Fruit fly (Drosophila melanogaster) whole organism, embryonic: ENCODE measurements around the gene Txl.

Source experiments
- Asciz ChIP-seq: fragments of 200-800 bp; sonication (Bioruptor generic); optimal IDR thresholded peaks from 2 replicates; lab custom pipeline; 2017; ENCODE audit warnings: missing biosample characterization, mild to moderate bottlenecking, missing genetic modification characterization, missing genetic modification reagents
- B-H1 ChIP-seq: fragments of 200-800 bp; sonication (Bioruptor generic); IDR thresholded peaks from 3 replicates; pipeline ENCODE4 v1.3.6; 2022; ENCODE audit warnings: missing biosample characterization, missing genetic modification characterization
- B-H2 ChIP-seq: fragments of 200-800 bp; sonication (Bioruptor generic); optimal IDR thresholded peaks from 2 replicates; lab custom pipeline; 2018; ENCODE audit warnings: missing biosample characterization, mild to moderate bottlenecking, missing genetic modification characterization
- BEAF-32 ChIP-seq: fragments of 200-800 bp; sonication (Bioruptor generic); optimal IDR thresholded peaks from 3 replicates; lab custom pipeline; 2017; ENCODE audit warnings: missing biosample characterization, missing genetic modification characterization, mild to moderate bottlenecking, moderate library complexity, missing genetic modification reagents
- CG10209 ChIP-seq: fragments of 200-800 bp; sonication (Bioruptor generic); optimal IDR thresholded peaks from 3 replicates; lab custom pipeline; 2017; ENCODE audit warnings: missing biosample characterization, mild to moderate bottlenecking, missing genetic modification characterization, missing genetic modification reagents
- CG10979 ChIP-seq: fragments of 200-800 bp; sonication (Bioruptor generic); optimal IDR thresholded peaks from 2 replicates; lab custom pipeline; 2018; ENCODE audit warnings: missing biosample characterization, mild to moderate bottlenecking, missing genetic modification characterization, moderate library complexity
- CG12659 ChIP-seq: fragments of 200-800 bp; sonication (Bioruptor generic); optimal IDR thresholded peaks from 3 replicates; lab custom pipeline; 2017; ENCODE audit warnings: mild to moderate bottlenecking, missing biosample characterization, missing genetic modification reagents, missing genetic modification characterization
- CG13296 ChIP-seq: fragments of 200-800 bp; sonication (Bioruptor generic); optimal IDR thresholded peaks from 3 replicates; lab custom pipeline; 2018; ENCODE audit warnings: missing biosample characterization, mild to moderate bottlenecking, missing genetic modification characterization
- CG15514 ChIP-seq: fragments of 200-800 bp; sonication (Bioruptor generic); optimal IDR thresholded peaks from 3 replicates; lab custom pipeline; 2017; ENCODE audit warnings: missing biosample characterization, missing genetic modification characterization, mild to moderate bottlenecking, moderate library complexity, missing genetic modification reagents
- CG18011 ChIP-seq: fragments of 200-800 bp; sonication (Bioruptor generic); optimal IDR thresholded peaks from 2 replicates; lab custom pipeline; 2017; ENCODE audit warnings: missing biosample characterization, missing genetic modification characterization, mild to moderate bottlenecking, moderate library complexity, missing genotype
- CG2889 ChIP-seq: fragments of 200-800 bp; sonication (Bioruptor generic); IDR thresholded peaks from 3 replicates; pipeline ENCODE4 v1.3.6; 2022; ENCODE audit warnings: missing biosample characterization, missing genetic modification characterization
- CG30403 ChIP-seq: fragments of 200-800 bp; sonication (Bioruptor generic); optimal IDR thresholded peaks from 3 replicates; lab custom pipeline; 2016; ENCODE audit warnings: missing biosample characterization, missing genetic modification characterization
- CG32767 ChIP-seq: fragments of 200-800 bp; sonication (Bioruptor generic); IDR thresholded peaks from 2 replicates; pipeline ENCODE4 v1.3.6; 2022; ENCODE audit warnings: missing biosample characterization, missing genetic modification characterization
- CG33557 ChIP-seq: fragments of 200-800 bp; sonication (Bioruptor generic); optimal IDR thresholded peaks from 2 replicates; lab custom pipeline; 2019; ENCODE audit warnings: missing biosample characterization, mild to moderate bottlenecking, missing genetic modification characterization, moderate library complexity
- CG4282 ChIP-seq: fragments of 200-800 bp; sonication (Bioruptor generic); optimal IDR thresholded peaks from 2 replicates; lab custom pipeline; 2016; ENCODE audit warnings: missing biosample characterization, missing genetic modification characterization
- CG4730 ChIP-seq: fragments of 200-800 bp; sonication (Bioruptor generic); IDR thresholded peaks from 2 replicates; pipeline ENCODE4 v1.3.6; 2022; ENCODE audit warnings: missing biosample characterization, missing genetic modification characterization
- CG6854 ChIP-seq: fragments of 200-800 bp; sonication (Bioruptor generic); optimal IDR thresholded peaks from 3 replicates; lab custom pipeline; 2017; ENCODE audit warnings: missing biosample characterization, mild to moderate bottlenecking, missing genetic modification characterization
- CG7372 ChIP-seq: fragments of 200-800 bp; sonication (Bioruptor generic); IDR thresholded peaks from 2 replicates; pipeline ENCODE4 v1.3.6; 2022; ENCODE audit warnings: missing biosample characterization, missing genetic modification characterization
- CG7987 ChIP-seq: fragments of 200-800 bp; sonication (Bioruptor generic); optimal IDR thresholded peaks from 2 replicates; lab custom pipeline; 2018; ENCODE audit warnings: missing biosample characterization, mild to moderate bottlenecking, missing genetic modification characterization, moderate library complexity
- CG9437 ChIP-seq: fragments of 200-800 bp; sonication (Bioruptor generic); optimal IDR thresholded peaks from 2 replicates; lab custom pipeline; 2018; ENCODE audit warnings: missing biosample characterization, mild to moderate bottlenecking, missing genetic modification characterization
- CG9817 ChIP-seq: fragments of 200-800 bp; sonication (Bioruptor generic); optimal IDR thresholded peaks from 2 replicates; lab custom pipeline; 2018; ENCODE audit warnings: missing biosample characterization, mild to moderate bottlenecking, missing genetic modification characterization, moderate library complexity
- Doc3 ChIP-seq: fragments of 200-800 bp; sonication (Bioruptor generic); IDR thresholded peaks from 3 replicates; pipeline ENCODE4 v1.3.6; 2022; ENCODE audit warnings: missing biosample characterization, missing genetic modification characterization; ENCODE audit not compliant: partially characterized antibody
- Drgx ChIP-seq: fragments of 200-800 bp; sonication (Bioruptor generic); IDR thresholded peaks from 2 replicates; pipeline ENCODE4 v1.3.6; 2022; ENCODE audit warnings: missing biosample characterization, missing genetic modification characterization
- Fer1 ChIP-seq: fragments of 200-800 bp; sonication (Bioruptor generic); optimal IDR thresholded peaks from 2 replicates; lab custom pipeline; 2017; ENCODE audit warnings: missing biosample characterization, mild to moderate bottlenecking, missing genetic modification characterization
- Fer2 ChIP-seq: fragments of 200-800 bp; sonication (Bioruptor generic); optimal IDR thresholded peaks from 2 replicates; lab custom pipeline; 2018; ENCODE audit warnings: missing biosample characterization, mild to moderate bottlenecking, missing genetic modification characterization, moderate library complexity
- Hand ChIP-seq: fragments of 200-800 bp; sonication (Bioruptor generic); optimal IDR thresholded peaks from 2 replicates; lab custom pipeline; 2017; ENCODE audit warnings: mild to moderate bottlenecking, missing biosample characterization, missing genetic modification reagents, missing genetic modification characterization
- HmgD ChIP-seq: fragments of 200-800 bp; sonication (Bioruptor generic); optimal IDR thresholded peaks from 3 replicates; lab custom pipeline; 2016; ENCODE audit warnings: missing biosample characterization, missing genetic modification characterization
- Hmr ChIP-seq: fragments of 200-800 bp; sonication (Bioruptor generic); optimal IDR thresholded peaks from 3 replicates; lab custom pipeline; 2017; ENCODE audit warnings: mild to moderate bottlenecking, missing biosample characterization, missing genetic modification reagents, missing genetic modification characterization
- Hmx ChIP-seq: fragments of 200-800 bp; sonication (Bioruptor generic); optimal IDR thresholded peaks from 2 replicates; lab custom pipeline; 2016; ENCODE audit warnings: missing biosample characterization, missing genetic modification characterization
- Hsf ChIP-seq: fragments of 200-800 bp; sonication (Bioruptor generic); optimal IDR thresholded peaks from 3 replicates; lab custom pipeline; 2016; ENCODE audit warnings: missing biosample characterization, missing genetic modification characterization
- Opbp ChIP-seq: fragments of 200-800 bp; sonication (Bioruptor generic); IDR thresholded peaks from 3 replicates; pipeline ENCODE4 v1.3.6; 2022; ENCODE audit warnings: missing biosample characterization, missing genetic modification characterization; ENCODE audit not compliant: partially characterized antibody
- Taf1 ChIP-seq: fragments of 200-800 bp; sonication (Bioruptor generic); IDR thresholded peaks from 2 replicates; pipeline ENCODE4 v1.3.6; 2022; ENCODE audit warnings: missing biosample characterization, missing genetic modification characterization
- YL-1 ChIP-seq: fragments of 200-800 bp; sonication (Bioruptor generic); optimal IDR thresholded peaks from 3 replicates; lab custom pipeline; 2017; ENCODE audit warnings: missing biosample characterization, mild to moderate bottlenecking, missing genetic modification characterization
- al ChIP-seq: fragments of 200-800 bp; sonication (Bioruptor generic); IDR thresholded peaks from 2 replicates; pipeline ENCODE4 v1.3.6; 2022; ENCODE audit warnings: missing biosample characterization, missing genetic modification characterization
- bab2 ChIP-seq: fragments of 200-800 bp; sonication (Bioruptor generic); optimal IDR thresholded peaks from 2 replicates; lab custom pipeline; 2016; ENCODE audit warnings: missing biosample characterization, missing genetic modification characterization
- dan ChIP-seq: fragments of 200-800 bp; sonication (Bioruptor generic); IDR thresholded peaks from 2 replicates; pipeline ENCODE4 v1.3.6; 2022; ENCODE audit warnings: missing biosample characterization, missing genetic modification characterization
- danr ChIP-seq: fragments of 200-800 bp; sonication (Bioruptor generic); IDR thresholded peaks from 2 replicates; pipeline ENCODE4 v1.3.6; 2022; ENCODE audit warnings: missing biosample characterization, missing genetic modification characterization
- disco-r ChIP-seq: fragments of 200-800 bp; sonication (Bioruptor generic); optimal IDR thresholded peaks from 2 replicates; lab custom pipeline; 2016; ENCODE audit warnings: missing biosample characterization, missing genetic modification characterization
- dysf ChIP-seq: fragments of 200-800 bp; sonication (Bioruptor generic); IDR thresholded peaks from 3 replicates; pipeline ENCODE4 v1.3.6; 2022; ENCODE audit warnings: missing biosample characterization, missing genetic modification characterization
- fu2 ChIP-seq: fragments of 200-800 bp; sonication (Bioruptor generic); optimal IDR thresholded peaks from 2 replicates; lab custom pipeline; 2016; ENCODE audit warnings: missing biosample characterization, missing genetic modification characterization
- gce ChIP-seq: fragments of 200-800 bp; sonication (Bioruptor generic); IDR thresholded peaks from 3 replicates; pipeline ENCODE4 v1.3.6; 2022; ENCODE audit warnings: missing biosample characterization, missing genetic modification characterization
- gcm2 ChIP-seq: fragments of 200-800 bp; sonication (Bioruptor generic); optimal IDR thresholded peaks from 2 replicates; lab custom pipeline; 2016; ENCODE audit warnings: missing biosample characterization, missing genetic modification characterization
- grn ChIP-seq: fragments of 200-800 bp; sonication (Bioruptor generic); optimal IDR thresholded peaks from 3 replicates; lab custom pipeline; 2017; ENCODE audit warnings: missing biosample characterization, missing genetic modification characterization
- gro ChIP-seq: fragments of 200-800 bp; sonication (Bioruptor generic); optimal IDR thresholded peaks from 2 replicates; lab custom pipeline; 2016; ENCODE audit warnings: missing biosample characterization, missing genetic modification characterization
- gt ChIP-seq: fragments of 200-800 bp; sonication (Bioruptor generic); IDR thresholded peaks from 2 replicates; pipeline ENCODE4 v1.3.6; 2022; ENCODE audit warnings: missing biosample characterization, missing genetic modification characterization
- kah ChIP-seq: fragments of 200-800 bp; sonication (Bioruptor generic); optimal IDR thresholded peaks from 2 replicates; lab custom pipeline; 2018; ENCODE audit warnings: missing biosample characterization, mild to moderate bottlenecking, missing genetic modification characterization
- ken ChIP-seq: fragments of 200-800 bp; sonication (Bioruptor generic); IDR thresholded peaks from 3 replicates; pipeline ENCODE4 v1.3.6; 2022; ENCODE audit warnings: missing biosample characterization, missing genetic modification characterization
- pita ChIP-seq: fragments of 200-800 bp; sonication (Bioruptor generic); optimal IDR thresholded peaks from 2 replicates; lab custom pipeline; 2017; ENCODE audit warnings: missing biosample characterization, mild to moderate bottlenecking, missing genetic modification characterization
- seq ChIP-seq: fragments of 200-800 bp; sonication (Bioruptor generic); IDR thresholded peaks from 2 replicates; pipeline ENCODE4 v1.3.6; 2022; ENCODE audit warnings: missing biosample characterization, missing genetic modification characterization
- shn ChIP-seq: fragments of 200-800 bp; sonication (Bioruptor generic); optimal IDR thresholded peaks from 3 replicates; lab custom pipeline; 2016; ENCODE audit warnings: missing biosample characterization, missing genetic modification characterization
- sisA ChIP-seq: fragments of 200-800 bp; sonication (Bioruptor generic); IDR thresholded peaks from 2 replicates; pipeline ENCODE4 v1.3.6; 2022; ENCODE audit warnings: missing biosample characterization, missing genetic modification characterization
- toy ChIP-seq: fragments of 200-800 bp; sonication (Bioruptor generic); IDR thresholded peaks from 2 replicates; pipeline ENCODE4 v1.3.6; 2022; ENCODE audit warnings: missing biosample characterization, missing genetic modification characterization
- usp ChIP-seq: fragments of >200 bp; optimal IDR thresholded peaks from 2 replicates; lab custom pipeline; 2017; ENCODE audit warnings: missing biosample characterization, missing genetic modification characterization

The Txl gene

DNA sequence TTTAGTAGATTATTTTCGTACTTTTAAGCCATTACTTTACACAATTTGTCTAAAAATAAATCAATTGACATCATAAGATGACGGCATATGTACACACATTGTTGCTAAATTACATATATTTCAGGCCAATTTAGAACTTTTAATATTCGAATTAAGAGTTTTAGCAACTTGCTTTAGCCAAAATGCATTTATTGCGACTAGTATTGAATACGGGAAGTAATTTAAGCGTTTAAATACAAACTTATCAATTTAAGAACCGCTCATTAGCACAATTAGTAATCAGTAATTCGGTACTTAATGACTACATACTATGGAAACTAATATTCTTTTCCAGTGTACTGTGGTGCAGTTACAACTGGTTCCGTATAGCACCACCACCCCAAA is 43.5 kb downstream of the Txl start (continued):
- TF ChIP-seq CG7372 (no peak), CG9817 (tag; lab: Kevin White, UChicago) (no peak), Drgx (GFP tag; lab: Robert Waterston, UW) (no peak), dan (no peak), CG13296 (GFP tag; lab: Kevin White, UChicago) (no peak), Asciz (GFP tag; lab: Kevin White, UChicago) (no peak), ken (GFP tag; lab: Robert Waterston, UW) (no peak), Hmx (GFP tag; lab: Kevin White, UChicago) (no peak), CG2889 (GFP tag; lab: Robert Waterston, UW) (no peak), al (GFP tag; lab: Robert Waterston, UW) (no peak), CG9437 (GFP tag; lab: Kevin White, UChicago) (peak; percentile 24), toy (no peak), dysf (GFP tag; lab: Robert Waterston, UW) (no peak), CG30403 (GFP tag; lab: Kevin White, UChicago) (no peak), YL-1 (GFP tag; lab: Kevin White, UChicago) (no peak), CG12659 (peak; percentile 3), gcm2 (GFP tag; lab: Kevin White, UChicago) (no peak), danr (GFP tag; lab: Robert Waterston, UW) (no peak), Hmr (GFP tag; lab: Kevin White, UChicago) (peak; percentile 13), CG10979 (tag; lab: Kevin White, UChicago) (peak; percentile 38), CG10209 (peak; percentile 4), HmgD (GFP tag; lab: Kevin White, UChicago) (no peak), B-H2 (GFP tag; lab: Kevin White, UChicago) (no peak), CG32767 (no peak), CG18011 (GFP tag; lab: Kevin White, UChicago) (no peak), fu2 (GFP tag; lab: Kevin White, UChicago) (no peak), Taf1 (no peak), Fer2 (tag; lab: Kevin White, UChicago) (no peak), Opbp (GFP tag; lab: Robert Waterston, UW) (no peak), seq (no peak), pita (GFP tag; lab: Kevin White, UChicago) (no peak), shn (GFP tag; lab: Kevin White, UChicago) (no peak), B-H1 (GFP tag; lab: Robert Waterston, UW) (no peak), CG7987 (no peak), CG15514 (GFP tag; lab: Kevin White, UChicago) (no peak), CG4730 (GFP tag; lab: Robert Waterston, UW) (no peak), usp (GFP tag; lab: Kevin White, UChicago) (no peak), Hand (GFP tag; lab: Kevin White, UChicago) (no peak), Hsf (GFP tag; lab: Kevin White, UChicago) (no peak), disco-r (GFP tag; lab: Kevin White, UChicago) (no peak), CG4282 (GFP tag; lab: Kevin White, UChicago) (no peak), sisA (0 out of 2 replicates have a peak, but pooled peaks have one; percentile 22), BEAF-32 (no peak), gro (GFP tag; lab: Kevin White, UChicago) (no peak), kah (GFP tag; lab: Kevin White, UChicago) (no peak), bab2 (peak; percentile 12), grn (GFP tag; lab: Kevin White, UChicago) (no peak), Doc3 (GFP tag; lab: Robert Waterston, UW) (no peak), Fer1 (GFP tag; lab: Kevin White, UChicago) (no peak), CG33557 (GFP tag; lab: Kevin White, UChicago) (no peak), gt (GFP tag; lab: Robert Waterston, UW) (no peak), gce (GFP tag; lab: Robert Waterston, UW) (no peak), CG6854 (GFP tag; lab: Kevin White, UChicago) (peak; percentile 25)
